Fruit fly (Drosophila melanogaster) whole organism, embryonic: ENCODE data around the gene CG7519.

Source experiments
- Awh ChIP-seq: fragments of 200-800 bp; sonication (Bioruptor generic); IDR thresholded peaks from 2 replicates; pipeline ENCODE4, ENCODE4 v1.3.6; 2022; ENCODE audit warnings: missing biosample characterization, missing genetic modification characterization
- BtbVII ChIP-seq: fragments of 200-800 bp; sonication (Bioruptor generic); optimal IDR thresholded peaks from 3 replicates; lab custom pipeline; 2017; ENCODE audit warnings: missing biosample characterization, mild to moderate bottlenecking, missing genetic modification characterization
- CG11696 ChIP-seq: fragments of 200-800 bp; sonication (Bioruptor generic); IDR thresholded peaks from 2 replicates; pipeline ENCODE4 v1.3.6; 2022; ENCODE audit warnings: missing biosample characterization, missing genetic modification characterization
- CG15479 ChIP-seq: fragments of 200-800 bp; sonication (Bioruptor generic); optimal IDR thresholded peaks from 3 replicates; lab custom pipeline; 2019; ENCODE audit warnings: missing biosample characterization, mild to moderate bottlenecking, missing genetic modification characterization, moderate library complexity
- CG1603 ChIP-seq: fragments of 200-800 bp; sonication (Bioruptor generic); optimal IDR thresholded peaks from 2 replicates; lab custom pipeline; 2019; ENCODE audit warnings: missing biosample characterization, mild to moderate bottlenecking, missing genetic modification characterization, moderate library complexity
- CG2875 ChIP-seq: fragments of 200-800 bp; sonication (Bioruptor generic); optimal IDR thresholded peaks from 2 replicates; lab custom pipeline; 2017; ENCODE audit warnings: missing biosample characterization, mild to moderate bottlenecking, missing genetic modification characterization, missing genetic modification reagents
- CG3163 ChIP-seq: fragments of 200-800 bp; sonication (Bioruptor generic); optimal IDR thresholded peaks from 3 replicates; lab custom pipeline; 2016; ENCODE audit warnings: missing biosample characterization, missing genetic modification characterization
- CG33213 ChIP-seq: fragments of 200-800 bp; sonication (Bioruptor generic); optimal IDR thresholded peaks from 3 replicates; lab custom pipeline; 2016; ENCODE audit warnings: missing biosample characterization, missing genetic modification characterization
- CG34224 ChIP-seq: fragments of 200-800 bp; sonication (Bioruptor generic); IDR thresholded peaks from 3 replicates; pipeline ENCODE4 v1.3.6; 2022; ENCODE audit warnings: missing biosample characterization, missing genetic modification characterization; ENCODE audit not compliant: partially characterized antibody
- CG4424 ChIP-seq: fragments of 200-800 bp; sonication (Bioruptor generic); optimal IDR thresholded peaks from 3 replicates; lab custom pipeline; 2016; ENCODE audit warnings: missing biosample characterization, missing genetic modification characterization
- CG6765 ChIP-seq: fragments of 200-800 bp; sonication (Bioruptor generic); optimal IDR thresholded peaks from 3 replicates; lab custom pipeline; 2017; ENCODE audit warnings: missing biosample characterization, mild to moderate bottlenecking, missing genetic modification characterization
- Deaf1 ChIP-seq: fragments of 200-800 bp; optimal IDR thresholded peaks from 3 replicates; lab custom pipeline; 2019; ENCODE audit warnings: missing biosample characterization, mild to moderate bottlenecking, missing genetic modification characterization, moderate library complexity
- Dip3 ChIP-seq: fragments of 200-800 bp; sonication (Bioruptor generic); optimal IDR thresholded peaks from 3 replicates; lab custom pipeline; 2016; ENCODE audit warnings: missing biosample characterization, missing genetic modification characterization
- Dll ChIP-seq: fragments of 200-800 bp; sonication (Bioruptor generic); IDR thresholded peaks from 4 replicates; pipeline ENCODE4 v1.3.6; 2022; ENCODE audit warnings: missing biosample characterization, missing genetic modification characterization; ENCODE audit not compliant: partially characterized antibody
- Doc2 ChIP-seq: fragments of 200-800 bp; sonication (Bioruptor generic); IDR thresholded peaks from 2 replicates; pipeline ENCODE4 v1.3.6; 2022; ENCODE audit warnings: missing biosample characterization, missing genetic modification characterization
- E2f1 ChIP-seq: fragments of 200-800 bp; sonication (Bioruptor generic); IDR thresholded peaks from 2 replicates; pipeline ENCODE4 v1.3.6; 2022; ENCODE audit warnings: missing biosample characterization, missing genetic modification characterization
- Fer1 ChIP-seq: fragments of 200-800 bp; sonication (Bioruptor generic); optimal IDR thresholded peaks from 2 replicates; lab custom pipeline; 2017; ENCODE audit warnings: missing biosample characterization, mild to moderate bottlenecking, missing genetic modification characterization
- H2.0 ChIP-seq: fragments of 200-800 bp; sonication (Bioruptor generic); IDR thresholded peaks from 2 replicates; pipeline ENCODE4 v1.3.6; 2022; ENCODE audit warnings: missing biosample characterization, missing genetic modification characterization
- HHEX ChIP-seq: fragments of 200-800 bp; sonication (Bioruptor generic); optimal IDR thresholded peaks from 3 replicates; lab custom pipeline; 2017; ENCODE audit warnings: missing biosample characterization, mild to moderate bottlenecking, missing genetic modification characterization, missing genetic modification reagents
- Kr ChIP-seq: fragments of 200-800 bp; sonication (Bioruptor generic); optimal IDR thresholded peaks from 2 replicates; lab custom pipeline; 2017; ENCODE audit warnings: missing biosample characterization, mild to moderate bottlenecking, missing genetic modification characterization
- Max ChIP-seq: fragments of 200-800 bp; sonication (Bioruptor generic); optimal IDR thresholded peaks from 2 replicates; lab custom pipeline; 2016; ENCODE audit warnings: missing biosample characterization, mild to moderate bottlenecking, missing genetic modification characterization
- Myb ChIP-seq: fragments of 200-800 bp; sonication (Bioruptor generic); optimal IDR thresholded peaks from 2 replicates; lab custom pipeline; 2016; ENCODE audit warnings: missing biosample characterization, missing genetic modification characterization
- NFAT ChIP-seq: fragments of 200-800 bp; sonication (Bioruptor generic); IDR thresholded peaks from 2 replicates; pipeline ENCODE4 v1.3.6; 2022; ENCODE audit warnings: missing biosample characterization, missing genetic modification characterization
- Nf-YC ChIP-seq: fragments of 200-800 bp; optimal IDR thresholded peaks from 3 replicates; lab custom pipeline; 2019; ENCODE audit warnings: missing biosample characterization, mild to moderate bottlenecking, missing genetic modification characterization, moderate library complexity
- NfI ChIP-seq: fragments of 200-800 bp; sonication (Bioruptor generic); optimal IDR thresholded peaks from 3 replicates; lab custom pipeline; 2018; ENCODE audit warnings: missing biosample characterization, mild to moderate bottlenecking, missing genetic modification characterization, moderate library complexity
- Pdp1 ChIP-seq, 2 experiments: fragments of 200-800 bp; sonication (Bioruptor generic); optimal IDR thresholded peaks; 3 replicates each; lab custom pipeline; 2016; ENCODE audit warnings: missing biosample characterization in 2 of 2, missing genetic modification characterization in 2 of 2, mild to moderate bottlenecking in 1 of 2, moderate library complexity in 1 of 2
- Rx ChIP-seq: fragments of 200-800 bp; sonication (Bioruptor generic); IDR thresholded peaks from 2 replicates; pipeline ENCODE4 v1.3.6; 2022; ENCODE audit warnings: missing biosample characterization, missing genetic modification characterization
- Sry-β ChIP-seq: fragments of 200-800 bp; sonication (Bioruptor generic); optimal IDR thresholded peaks from 2 replicates; lab custom pipeline; 2018; ENCODE audit warnings: missing biosample characterization, mild to moderate bottlenecking, missing genetic modification characterization, moderate library complexity
- Ssrp ChIP-seq: fragments of 200-800 bp; sonication (Bioruptor generic); optimal IDR thresholded peaks from 2 replicates; lab custom pipeline; 2018; ENCODE audit warnings: missing biosample characterization, mild to moderate bottlenecking, missing genetic modification characterization, moderate library complexity
- aop ChIP-seq: fragments of 200-800 bp; sonication (Bioruptor generic); IDR thresholded peaks from 2 replicates; pipeline ENCODE4 v1.3.6; 2022; ENCODE audit warnings: missing biosample characterization, missing genetic modification characterization
- dmrt99B ChIP-seq: fragments of 200-800 bp; sonication (Bioruptor generic); optimal IDR thresholded peaks from 2 replicates; lab custom pipeline; 2018; ENCODE audit warnings: missing biosample characterization, mild to moderate bottlenecking, missing genetic modification characterization, moderate library complexity
- dpn ChIP-seq, 2 experiments: fragments of 200-800 bp; sonication (Bioruptor generic); optimal IDR thresholded peaks; 3 replicates each; lab custom pipeline; 2016; ENCODE audit warnings: missing biosample characterization in 2 of 2, missing genetic modification characterization in 2 of 2
- fd3F ChIP-seq: fragments of 200-800 bp; sonication (Bioruptor generic); optimal IDR thresholded peaks from 2 replicates; lab custom pipeline; 2018; ENCODE audit warnings: missing biosample characterization, mild to moderate bottlenecking, missing genetic modification characterization, moderate library complexity
- gem ChIP-seq: fragments of 200-800 bp; sonication (Bioruptor generic); optimal IDR thresholded peaks from 2 replicates; lab custom pipeline; 2019; ENCODE audit warnings: missing biosample characterization, mild to moderate bottlenecking, missing genetic modification characterization, moderate library complexity
- hkb ChIP-seq, 2 experiments: fragments of 200-800 bp in 1 of 2; fragments of >200 bp in 1 of 2; sonication (Bioruptor generic) in 1 of 2; IDR thresholded peaks in 1 of 2; optimal IDR thresholded peaks in 1 of 2; 2 replicates each; pipeline versions ENCODE4 v1.3.6 to Lab custom; 2017 to 2022; ENCODE audit warnings: missing biosample characterization in 1 of 2, missing genetic modification characterization in 1 of 2
- kay ChIP-seq: fragments of 200-800 bp; sonication (Bioruptor generic); optimal IDR thresholded peaks from 2 replicates; lab custom pipeline; 2016; ENCODE audit warnings: missing biosample characterization, missing genetic modification characterization
- maf-S ChIP-seq: fragments of 200-800 bp; sonication (Bioruptor generic); optimal IDR thresholded peaks from 2 replicates; lab custom pipeline; 2016; ENCODE audit warnings: missing biosample characterization, missing genetic modification characterization
- pho ChIP-seq: fragments of 200-800 bp; sonication (Bioruptor generic); optimal IDR thresholded peaks from 2 replicates; lab custom pipeline; 2016; ENCODE audit warnings: missing biosample characterization, missing genetic modification characterization
- pros ChIP-seq: fragments of 200-800 bp; sonication (Bioruptor generic); optimal IDR thresholded peaks from 3 replicates; lab custom pipeline; 2019; ENCODE audit warnings: missing biosample characterization, mild to moderate bottlenecking, missing genetic modification characterization, moderate library complexity
- row ChIP-seq: fragments of 200-800 bp; sonication (Bioruptor generic); IDR thresholded peaks from 3 replicates; pipeline ENCODE4 v1.3.6; 2022; ENCODE audit warnings: missing biosample characterization, missing genetic modification characterization
- scrt ChIP-seq: fragments of 200-800 bp; sonication (Bioruptor generic); optimal IDR thresholded peaks from 2 replicates; lab custom pipeline; 2018; ENCODE audit warnings: missing biosample characterization, mild to moderate bottlenecking, missing genetic modification characterization, moderate library complexity
- tin ChIP-seq: fragments of 200-800 bp; sonication (Bioruptor generic); optimal IDR thresholded peaks from 3 replicates; lab custom pipeline; 2016; ENCODE audit warnings: missing biosample characterization, missing genetic modification characterization
- tx ChIP-seq: fragments of 200-800 bp; sonication (Bioruptor generic); optimal IDR thresholded peaks from 2 replicates; lab custom pipeline; 2016; ENCODE audit warnings: missing biosample characterization, missing genetic modification characterization

Gene CG7519

DNA sequence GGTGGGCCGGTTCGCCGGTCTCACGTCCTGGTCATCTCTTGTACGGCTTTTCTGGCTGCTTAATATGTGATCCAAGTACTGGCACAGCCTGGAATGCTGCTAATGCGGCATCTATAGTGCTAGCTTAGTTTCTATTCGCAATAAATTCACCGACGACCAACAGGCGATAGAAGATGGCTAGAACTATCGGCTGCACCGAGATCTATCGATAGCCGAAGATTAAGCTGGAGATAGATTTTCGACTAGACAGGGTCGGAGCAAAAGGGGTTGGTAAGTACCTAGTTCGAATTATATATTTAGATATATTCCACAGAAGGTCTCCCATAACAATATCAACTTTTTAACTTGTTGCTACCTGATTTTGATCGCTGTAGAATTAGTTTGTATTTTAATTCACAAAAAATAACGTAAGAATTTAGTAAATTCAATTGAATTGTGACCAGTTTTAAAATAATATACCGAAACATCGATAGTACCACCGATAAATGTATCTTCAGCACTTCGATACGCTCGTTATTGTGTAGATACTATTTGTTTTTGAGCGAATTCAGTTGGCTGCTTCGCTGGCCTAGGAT lies 14.6 kb downstream of the CG7519 start, which contains the start of the genes Glg1 and M6 (continued):
- TF ChIP-seq dmrt99B (peak; percentile 55), CG11696 (GFP tag; lab: Robert Waterston, UW) (no peak), aop (GFP tag; lab: Robert Waterston, UW) (0 out of 2 replicates have a peak, but pooled peaks have one; percentile 17), CG1603 (peak; percentile 65), Max (peak; percentile 65), Dll (peak; percentile 96), Rx (GFP tag; lab: Robert Waterston, UW) (0 out of 2 replicates have a peak, but pooled peaks have one; percentile 2), E2f1 (GFP tag; lab: Robert Waterston, UW) (0 out of 2 replicates have a peak, but pooled peaks have one; percentile 21), row (GFP tag; lab: Robert Waterston, UW) (peak; percentile 96), Ssrp (tag; lab: Kevin White, UChicago) (peak; percentile 55), Dip3 (GFP tag; lab: Kevin White, UChicago) (peak; percentile 63), CG4424 (GFP tag; lab: Kevin White, UChicago) (peak; percentile 71), Deaf1 (peak; percentile 59), HHEX (peak; percentile 47), Fer1 (peak; percentile 73), tin (peak; percentile 60), pros (GFP tag; lab: Kevin White, UChicago) (no peak), Pdp1 (GFP tag; optimal IDR thresholded peaks at IDR 0.05; lab: Kevin White, UChicago) (peak; percentile 51 to 64), CG6765 (no peak), maf-S (peak; percentile 47), CG15479 (GFP tag; lab: Kevin White, UChicago) (no peak), Myb (GFP tag; lab: Kevin White, UChicago) (peak; percentile 70), kay (GFP tag; lab: Kevin White, UChicago) (peak; percentile 46), Sry-β (GFP tag; lab: Kevin White, UChicago) (peak; percentile 74), CG3163 (GFP tag; lab: Kevin White, UChicago) (no peak), hkb (optimal IDR thresholded peaks at IDR 0.05; lab: Kevin White, UChicago) (no peak), hkb (GFP tag; IDR thresholded peaks at IDR 0.05; lab: Robert Waterston, UW) (peak; percentile 68), NFAT (GFP tag; lab: Robert Waterston, UW) (peak; percentile 60), fd3F (GFP tag; lab: Kevin White, UChicago) (peak; percentile 38), Kr (no peak), Doc2 (GFP tag; lab: Robert Waterston, UW) (no peak), CG33213 (peak; percentile 29), tx (GFP tag; lab: Kevin White, UChicago) (peak; percentile 36), Awh (GFP tag; lab: Robert Waterston, UW) (no peak), pho (GFP tag; lab: Kevin White, UChicago) (peak; percentile 69), BtbVII (GFP tag; lab: Kevin White, UChicago) (no peak), Nf-YC (peak; percentile 64), H2.0 (GFP tag; lab: Robert Waterston, UW) (peak; percentile 46), gem (tag; lab: Kevin White, UChicago) (peak; percentile 82), NfI (GFP tag; lab: Kevin White, UChicago) (peak; percentile 69), CG34224 (GFP tag; lab: Robert Waterston, UW) (peak; percentile 89), CG2875 (GFP tag; lab: Kevin White, UChicago) (no peak), dpn (GFP tag; optimal IDR thresholded peaks at IDR 0.05; lab: Kevin White, UChicago) (peak; percentile 65 to 74), scrt (peak; percentile 74)
- TF ChIP-seq, all 482 proteins: peak for 327
